Worm (Caenorhabditis elegans) whole organism, L3 larva: ENCODE results near the gene Y48C3A.20.

ENCODE experiments used
- ceh-28 ChIP-seq: fragments of 150-350 bp; optimal IDR thresholded peaks from 2 replicates; lab custom pipeline; 2014; ENCODE audit warnings: missing biosample characterization, missing genetic modification reagents, missing genetic modification characterization
- ceh-9 ChIP-seq: sonication (generic microtip); optimal IDR thresholded peaks from 2 replicates; lab custom pipeline; 2018; ENCODE audit warnings: missing biosample characterization, missing genetic modification characterization
- elt-2 ChIP-seq: sonication (generic microtip); optimal IDR thresholded peaks from 2 replicates; lab custom pipeline; 2016; ENCODE audit warnings: missing genetic modification reagents, mild to moderate bottlenecking, missing genetic modification characterization, missing compliant biosample characterization
- elt-3 ChIP-seq, 3 experiments: fragments of 150-350 bp in 1 of 3; sonication (generic microtip) in 2 of 3; optimal IDR thresholded peaks; 2 replicates in 2 of 3; 4 replicates in 1 of 3; lab custom pipeline; 2014 to 2017; ENCODE audit warnings: missing biosample characterization in 3 of 3, missing genetic modification characterization in 3 of 3
- mml-1 ChIP-seq: fragments of 150-350 bp; sonication (generic microtip); optimal IDR thresholded peaks from 3 replicates; lab custom pipeline; 2014; ENCODE audit warnings: missing biosample characterization, missing genetic modification characterization
- nfya-1 ChIP-seq: sonication (generic microtip); optimal IDR thresholded peaks from 2 replicates; lab custom pipeline; 2017; ENCODE audit warnings: missing genetic modification characterization, mild to moderate bottlenecking, missing compliant biosample characterization, antibody characterized with exemption, moderate library complexity; ENCODE audit not compliant: insufficient read depth
- nhr-23 ChIP-seq: fragments of 150-350 bp; optimal IDR thresholded peaks from 2 replicates; lab custom pipeline; 2014; ENCODE audit warnings: missing biosample characterization, missing genetic modification reagents, missing genetic modification characterization
- nhr-237 ChIP-seq: fragments of 150-350 bp; optimal IDR thresholded peaks from 2 replicates; lab custom pipeline; 2014; ENCODE audit warnings: missing biosample characterization, missing genetic modification characterization
- nhr-67 ChIP-seq: fragments of 150-350 bp; optimal IDR thresholded peaks from 2 replicates; lab custom pipeline; 2014; ENCODE audit warnings: missing biosample characterization, missing genetic modification characterization
- nhr-77 ChIP-seq: fragments of 150-350 bp; optimal IDR thresholded peaks from 2 replicates; lab custom pipeline; 2014; ENCODE audit warnings: missing biosample characterization, missing genetic modification characterization
- pqm-1 ChIP-seq: fragments of 150-350 bp; optimal IDR thresholded peaks from 2 replicates; lab custom pipeline; 2017; ENCODE audit warnings: missing biosample characterization, missing genetic modification characterization, inconsistent platforms
- tbx-2 ChIP-seq: sonication (generic microtip); optimal IDR thresholded peaks from 2 replicates; lab custom pipeline; 2016; ENCODE audit warnings: mild to moderate bottlenecking, missing genetic modification characterization, missing compliant biosample characterization
- ztf-11 ChIP-seq: fragments of 150-350 bp; optimal IDR thresholded peaks from 2 replicates; lab custom pipeline; 2014; ENCODE audit warnings: missing biosample characterization, missing genetic modification characterization
- ztf-4 ChIP-seq: fragments of 150-350 bp; optimal IDR thresholded peaks from 2 replicates; lab custom pipeline; 2014; ENCODE audit warnings: missing biosample characterization, missing genetic modification characterization

Gene Y48C3A.20

ce11 chrII:13417452-13418031, 48.1 kb downstream of the Y48C3A.20 start:
- TF ChIP-seq ztf-4 (tag; lab: Kevin White, UChicago) (no peak), elt-2 (no peak), mml-1 (tag; lab: Kevin White, UChicago) (no peak), nhr-23 (tag; lab: Kevin White, UChicago) (no peak), nhr-67 (tag; lab: Kevin White, UChicago) (no peak), ceh-28 (tag; lab: Kevin White, UChicago) (peak; percentile 99)

- TF ChIP-seq ceh-28 (tag; lab: Kevin White, UChicago) (no peak), nfya-1 (tag; lab: Kevin White, UChicago) (no peak), ceh-9 (tag; lab: Kevin White, UChicago) (no peak), pqm-1 (tag; lab: Kevin White, UChicago) (no peak), tbx-2 (tag; lab: Kevin White, UChicago) (no peak), ztf-11 (tag; lab: Kevin White, UChicago) (no peak), nhr-77 (tag; lab: Kevin White, UChicago) (no peak), nhr-237 (tag; lab: Kevin White, UChicago) (no peak), elt-3 (tag; optimal IDR thresholded peaks at IDR 0.05; lab: Kevin White, UChicago) (no peak)
Observed at ce11 chrII:13424242-13424641, 54.8 kb downstream of the Y48C3A.20 start, which contains the start of gene Y48E1C.2. Gene Y48E1C.2 (plus strand): TSS chrII:13424542.
